Fruit fly (Drosophila melanogaster): ENCODE measurements around the gene aust.

The aust gene

DNA sequence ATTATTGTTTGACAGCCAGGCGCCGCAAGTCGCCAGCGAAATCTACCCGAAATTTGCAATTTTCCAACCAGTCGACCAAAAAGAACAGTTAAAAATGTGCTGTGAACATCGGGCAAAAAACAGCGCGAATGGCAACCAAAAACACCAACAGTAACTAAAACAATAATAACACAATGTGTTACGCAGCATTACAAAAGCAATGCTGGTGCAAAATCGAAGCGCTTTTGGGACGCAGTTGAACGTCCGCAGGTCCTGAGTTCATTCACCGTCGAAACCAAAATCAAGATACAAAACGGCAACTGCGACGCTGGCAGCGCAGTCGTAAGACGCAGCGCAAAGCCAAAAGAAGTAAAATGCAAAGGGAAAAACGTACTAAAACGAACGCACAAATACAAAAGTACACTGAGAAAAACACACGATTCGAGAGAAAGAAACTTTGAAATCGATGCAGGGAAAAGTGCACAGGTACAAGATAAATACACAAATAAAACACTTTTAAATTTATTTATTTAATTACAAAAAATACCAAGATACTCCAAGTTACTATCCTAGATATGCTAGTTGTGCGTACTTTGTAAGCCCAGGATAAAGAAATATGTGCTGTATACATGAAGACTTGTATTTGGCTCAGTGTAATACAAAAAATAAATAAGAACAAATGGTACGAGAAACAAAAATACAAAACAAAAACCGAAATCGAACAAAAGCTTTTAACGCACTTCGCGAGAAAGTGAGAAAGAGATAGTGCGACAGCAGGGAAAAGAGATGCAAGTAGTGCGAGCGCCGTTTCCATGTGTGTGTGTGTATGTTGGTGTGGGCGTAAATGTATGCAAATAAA is 39.8 kb downstream of the aust start (continued):
- peak; percentile 31 for TF ChIP-seq CG18011 (GFP tag; optimal IDR thresholded peaks at IDR 0.05)
- TF ChIP-seq tio (GFP tag; optimal IDR thresholded peaks at IDR 0.05): peak; percentile 65
- TF ChIP-seq Sin3A (optimal IDR thresholded peaks at IDR 0.05): no peak
- no peak for TF ChIP-seq Kr (GFP tag; optimal IDR thresholded peaks at IDR 0.05)
- TF ChIP-seq CG43689 (GFP tag; IDR thresholded peaks at IDR 0.05): no peak
- TF ChIP-seq ham (GFP tag; IDR thresholded peaks at IDR 0.05): no peak
- TF ChIP-seq crp (GFP tag; optimal IDR thresholded peaks at IDR 0.05): no peak
- peak; percentile 25 for TF ChIP-seq nerfin-1 (tag; optimal IDR thresholded peaks at IDR 0.05)
- TF ChIP-seq CG17385 (GFP tag; optimal IDR thresholded peaks at IDR 0.05): peak; percentile 42
- TF ChIP-seq crol (GFP tag; IDR thresholded peaks at IDR 0.05): no peak
- no peak for TF ChIP-seq NC2β (GFP tag; optimal IDR thresholded peaks at IDR 0.05)
- no peak for TF ChIP-seq CG11695 (GFP tag; IDR thresholded peaks at IDR 0.05)
- peak; percentile 70 for TF ChIP-seq CG2712 (tag; optimal IDR thresholded peaks at IDR 0.05)
- peak; percentile 5 for TF ChIP-seq Ets97D (GFP tag; optimal IDR thresholded peaks at IDR 0.05)
- TF ChIP-seq slbo (GFP tag; IDR thresholded peaks at IDR 0.05): no peak
- no peak for TF ChIP-seq crc (GFP tag; optimal IDR thresholded peaks at IDR 0.05)
- TF ChIP-seq CG6813 (GFP tag; optimal IDR thresholded peaks at IDR 0.05): peak; percentile 20
- no peak for TF ChIP-seq CG18764 (GFP tag; optimal IDR thresholded peaks at IDR 0.05)
- no peak for TF ChIP-seq CHES-1-like (GFP tag; optimal IDR thresholded peaks at IDR 0.05)
- TF ChIP-seq CG6791 (GFP tag; IDR thresholded peaks at IDR 0.05; ENCODE audit: partially characterized antibody): no peak
- peak; percentile 32 for TF ChIP-seq CG5180 (GFP tag; optimal IDR thresholded peaks at IDR 0.05)
- no peak for TF ChIP-seq Trl (optimal IDR thresholded peaks at IDR 0.05)
- no peak for TF ChIP-seq Trl (GFP tag; optimal IDR thresholded peaks at IDR 0.05)
- TF ChIP-seq ewg (GFP tag; optimal IDR thresholded peaks at IDR 0.05): peak; percentile 50
- TF ChIP-seq cwo (GFP tag; optimal IDR thresholded peaks at IDR 0.05): peak; percentile 64
- TF ChIP-seq CG5953 (GFP tag; IDR thresholded peaks at IDR 0.05): no peak
- 0 out of 3 replicates have a peak, but pooled peaks have one; percentile 33 for TF ChIP-seq CG11560 (tag; IDR thresholded peaks at IDR 0.05)
- TF ChIP-seq p53 (GFP tag; optimal IDR thresholded peaks at IDR 0.05): no peak
- TF ChIP-seq CG3726 (GFP tag; IDR thresholded peaks at IDR 0.05): no peak
- no peak for TF ChIP-seq Scr (GFP tag; IDR thresholded peaks at IDR 0.05; ENCODE audit: partially characterized antibody)
- peak; percentile 68 for TF ChIP-seq Max (GFP tag; optimal IDR thresholded peaks at IDR 0.05)
- peak; percentile 35 for TF ChIP-seq CG10267 (tag; optimal IDR thresholded peaks at IDR 0.05)
- TF ChIP-seq Rx (GFP tag; IDR thresholded peaks at IDR 0.05): peak; percentile 5; the same call in 1 of the 2 replicates
- peak; percentile 16; the same call in 1 of the 2 replicates for TF ChIP-seq bowl (GFP tag; IDR thresholded peaks at IDR 0.05)
- no peak for TF ChIP-seq CG2889 (GFP tag; IDR thresholded peaks at IDR 0.05)
- TF ChIP-seq pros (GFP tag; optimal IDR thresholded peaks at IDR 0.05): no peak
- peak; percentile 67 for TF ChIP-seq phol (tag; optimal IDR thresholded peaks at IDR 0.05)
- TF ChIP-seq lmd (GFP tag; IDR thresholded peaks at IDR 0.05): peak; percentile 73
- peak; percentile 67 for TF ChIP-seq bcd (GFP tag; optimal IDR thresholded peaks at IDR 0.05)
- TF ChIP-seq exex (tag; optimal IDR thresholded peaks at IDR 0.05): peak; percentile 7
- 0 out of 3 replicates have a peak, but pooled peaks have one; percentile 51 for TF ChIP-seq ci (GFP tag; IDR thresholded peaks at IDR 0.05)
- no peak for TF ChIP-seq rib (GFP tag; IDR thresholded peaks at IDR 0.05)
- peak; percentile 28 for TF ChIP-seq tin (GFP tag; optimal IDR thresholded peaks at IDR 0.05)
- no peak for TF ChIP-seq CG9876 (GFP tag; optimal IDR thresholded peaks at IDR 0.05)
- TF ChIP-seq Sry-δ (GFP tag; optimal IDR thresholded peaks at IDR 0.05): no peak
- no peak; the same call in 1 of the 2 replicates for TF ChIP-seq CG7372 (GFP tag; IDR thresholded peaks at IDR 0.05)
- peak; percentile 81 for TF ChIP-seq Med (GFP tag)
- no peak for TF ChIP-seq CG8765 (GFP tag; IDR thresholded peaks at IDR 0.05)
- TF ChIP-seq ap (GFP tag; IDR thresholded peaks at IDR 0.05): no peak
- peak; percentile 60 for TF ChIP-seq CG9817 (tag; optimal IDR thresholded peaks at IDR 0.05)

Measured in whole organism, embryonic.